Worm (Caenorhabditis elegans) whole organism, L1 larva: Measurements from ENCODE around the gene lap-2.

Experiments used
- alr-1 ChIP-seq: fragments of 200-800 bp; sonication (Bioruptor generic); optimal IDR thresholded peaks from 2 replicates; lab custom pipeline; 2018; ENCODE audit warnings: borderline replicate concordance, mild to moderate bottlenecking, missing genetic modification characterization, missing compliant biosample characterization
- aly-2 ChIP-seq: fragments of 150-350 bp; optimal IDR thresholded peaks from 2 replicates; lab custom pipeline; 2014; ENCODE audit warnings: missing biosample characterization, missing genetic modification characterization
- ama-1 ChIP-seq: fragments of 150-350 bp; optimal IDR thresholded peaks from 2 replicates; lab custom pipeline; 2014
- blmp-1 ChIP-seq: fragments of 150-350 bp; optimal IDR thresholded peaks from 2 replicates; lab custom pipeline; 2014; ENCODE audit warnings: missing biosample characterization, missing genetic modification characterization
- ceh-63 ChIP-seq: fragments of 200-800 bp; sonication (Bioruptor generic); optimal IDR thresholded peaks from 2 replicates; lab custom pipeline; 2018; ENCODE audit warnings: mild to moderate bottlenecking, missing genetic modification characterization, missing compliant biosample characterization
- ceh-82 ChIP-seq, 3 experiments: fragments of 150-350 bp in 1 of 3; sonication (generic microtip) in 2 of 3; optimal IDR thresholded peaks; 2 replicates each; lab custom pipeline; 2014 to 2017; ENCODE audit warnings: missing biosample characterization in 3 of 3, missing genetic modification characterization in 3 of 3
- ceh-88 ChIP-seq: fragments of 200-800 bp; sonication (Bioruptor generic); IDR thresholded peaks from 2 replicates; pipeline ENCODE4 v1.3.6; 2022; ENCODE audit warnings: missing genetic modification characterization, missing compliant biosample characterization
- dsc-1 ChIP-seq: sonication (generic microtip); optimal IDR thresholded peaks from 2 replicates; lab custom pipeline; 2016; ENCODE audit warnings: mild to moderate bottlenecking, missing genetic modification characterization, missing compliant biosample characterization
- efl-1 ChIP-seq, 4 experiments: fragments of 150-350 bp; optimal IDR thresholded peaks in 3 of 4; peaks in 1 of 4; 1 replicate in 1 of 4; 2 replicates in 3 of 4; lab custom pipeline; 2014; ENCODE audit warnings: missing biosample characterization in 2 of 4, missing genetic modification characterization in 2 of 4, missing genetic modification reagents in 2 of 4
- egl-27 ChIP-seq, 2 experiments: fragments of 150-350 bp in 1 of 2; sonication (generic microtip); optimal IDR thresholded peaks; 3 replicates each; lab custom pipeline; 2017 to 2018; ENCODE audit warnings: missing biosample characterization in 2 of 2, missing genetic modification characterization in 2 of 2, missing genetic modification reagents in 2 of 2
- elt-2 ChIP-seq: sonication (generic microtip); optimal IDR thresholded peaks from 2 replicates; lab custom pipeline; 2016; ENCODE audit warnings: missing genetic modification characterization, mild to moderate bottlenecking, inconsistent platforms, missing compliant biosample characterization, missing genetic modification reagents
- elt-3 ChIP-seq, 6 experiments: fragments of 150-350 bp in 1 of 6; sonication (generic microtip); optimal IDR thresholded peaks; 2 replicates each; lab custom pipeline; 2017 to 2018; ENCODE audit warnings: missing biosample characterization in 6 of 6, missing genetic modification characterization in 6 of 6, inconsistent platforms in 1 of 6
- fkh-4 ChIP-seq: sonication (generic microtip); optimal IDR thresholded peaks from 2 replicates; lab custom pipeline; 2016; ENCODE audit warnings: missing compliant biosample characterization, missing genetic modification characterization, borderline replicate concordance
- fos-1 ChIP-seq: fragments of 150-350 bp; optimal IDR thresholded peaks from 2 replicates; lab custom pipeline; 2014; ENCODE audit warnings: missing biosample characterization, missing genetic modification characterization
- grh-1 ChIP-seq: fragments of 200-800 bp; sonication (Bioruptor generic); IDR thresholded peaks from 2 replicates; pipeline ENCODE4 v1.3.6; 2022; ENCODE audit warnings: missing genetic modification reagents, missing genetic modification characterization, missing compliant biosample characterization
- hlh-17 ChIP-seq: fragments of 200-800 bp; sonication (Bioruptor generic); optimal IDR thresholded peaks from 2 replicates; lab custom pipeline; 2018; ENCODE audit warnings: missing genetic modification characterization, mild to moderate bottlenecking, missing compliant biosample characterization, moderate library complexity, borderline replicate concordance
- jun-1 ChIP-seq: fragments of 150-350 bp; optimal IDR thresholded peaks from 2 replicates; lab custom pipeline; 2014; ENCODE audit warnings: missing biosample characterization, missing genetic modification reagents, missing genetic modification characterization
- lin-14 ChIP-seq: fragments of 200-800 bp; sonication (Bioruptor generic); optimal IDR thresholded peaks from 2 replicates; lab custom pipeline; 2018; ENCODE audit warnings: mild to moderate bottlenecking, missing genetic modification characterization, moderate library complexity, missing compliant biosample characterization
- mab-9 ChIP-seq: fragments of 200-800 bp; sonication (Bioruptor generic); IDR thresholded peaks from 2 replicates; pipeline ENCODE4 v1.3.6; 2022; ENCODE audit warnings: missing genetic modification reagents, missing genetic modification characterization, missing compliant biosample characterization
- mdl-1 ChIP-seq, 2 experiments: fragments of 150-350 bp; optimal IDR thresholded peaks; 2 replicates each; lab custom pipeline; 2014 to 2017; ENCODE audit warnings: missing biosample characterization in 2 of 2, missing genetic modification characterization in 2 of 2, inconsistent platforms in 1 of 2
- mef-2 ChIP-seq: fragments of 150-350 bp; optimal IDR thresholded peaks from 2 replicates; lab custom pipeline; 2014; ENCODE audit warnings: missing biosample characterization, missing genetic modification characterization
- mep-1 ChIP-seq: fragments of 150-350 bp; optimal IDR thresholded peaks from 2 replicates; lab custom pipeline; 2014; ENCODE audit warnings: missing biosample characterization, missing genetic modification characterization
- nhr-11 ChIP-seq: fragments of 150-350 bp; optimal IDR thresholded peaks from 2 replicates; lab custom pipeline; 2014; ENCODE audit warnings: missing biosample characterization, missing genetic modification characterization
- nhr-12 ChIP-seq: sonication (generic microtip); optimal IDR thresholded peaks from 2 replicates; lab custom pipeline; 2017; ENCODE audit warnings: missing biosample characterization, missing genetic modification characterization
- nhr-19 ChIP-seq: fragments of 200-800 bp; sonication (Bioruptor generic); conservative IDR thresholded peaks from 2 replicates; pipeline ENCODE4 v1.3.6; 2022; ENCODE audit warnings: missing genetic modification characterization, missing compliant biosample characterization
- nhr-237 ChIP-seq: fragments of 150-350 bp; optimal IDR thresholded peaks from 2 replicates; lab custom pipeline; 2014; ENCODE audit warnings: missing biosample characterization, missing genetic modification characterization
- nhr-28 ChIP-seq: fragments of 150-350 bp; optimal IDR thresholded peaks from 2 replicates; lab custom pipeline; 2014; ENCODE audit warnings: missing biosample characterization, missing genetic modification characterization
- nhr-71 ChIP-seq: sonication (generic microtip); optimal IDR thresholded peaks from 2 replicates; lab custom pipeline; 2016; ENCODE audit warnings: mild to moderate bottlenecking, missing genetic modification characterization, moderate library complexity, missing compliant biosample characterization
- nhr-76 ChIP-seq: sonication (generic microtip); optimal IDR thresholded peaks from 2 replicates; lab custom pipeline; 2017; ENCODE audit warnings: missing biosample characterization, missing genetic modification characterization
- nhr-85 ChIP-seq: sonication (generic microtip); peaks from one replicate; lab custom pipeline; 2016; ENCODE audit warnings: missing genetic modification characterization, inconsistent platforms, missing compliant biosample characterization
- nhr-90 ChIP-seq: sonication (generic microtip); optimal IDR thresholded peaks from 2 replicates; lab custom pipeline; 2016; ENCODE audit warnings: mild to moderate bottlenecking, missing genetic modification characterization, missing compliant biosample characterization; ENCODE audit not compliant: poor library complexity
- pag-3 ChIP-seq: sonication (generic microtip); optimal IDR thresholded peaks from 2 replicates; lab custom pipeline; 2017; ENCODE audit warnings: missing genetic modification characterization, mild to moderate bottlenecking, missing compliant biosample characterization, antibody characterized with exemption, borderline replicate concordance; ENCODE audit not compliant: insufficient read depth
- pax-3 ChIP-seq: fragments of 200-800 bp; sonication (Bioruptor generic); optimal IDR thresholded peaks from 2 replicates; lab custom pipeline; 2018; ENCODE audit warnings: mild to moderate bottlenecking, missing genetic modification characterization, moderate library complexity, missing compliant biosample characterization
- skn-1 ChIP-seq: fragments of 150-350 bp; optimal IDR thresholded peaks from 2 replicates; lab custom pipeline; 2014; ENCODE audit warnings: missing biosample characterization, missing genetic modification characterization
- snpc-4 ChIP-seq: fragments of 150-350 bp; optimal IDR thresholded peaks from 2 replicates; lab custom pipeline; 2014; ENCODE audit warnings: missing biosample characterization, missing genetic modification characterization
- snu-23 ChIP-seq: sonication (generic microtip); optimal IDR thresholded peaks from 2 replicates; lab custom pipeline; 2016; ENCODE audit warnings: missing genetic modification characterization, missing compliant biosample characterization
- sptf-1 ChIP-seq: fragments of 150-350 bp; optimal IDR thresholded peaks from 2 replicates; lab custom pipeline; 2014; ENCODE audit warnings: missing biosample characterization, missing genetic modification characterization
- sup-37 ChIP-seq: fragments of 200-800 bp; sonication (Bioruptor generic); optimal IDR thresholded peaks from 2 replicates; lab custom pipeline; 2018; ENCODE audit warnings: mild to moderate bottlenecking, missing genetic modification characterization, missing compliant biosample characterization
- swsn-7 ChIP-seq: sonication (generic microtip); optimal IDR thresholded peaks from 2 replicates; lab custom pipeline; 2016; ENCODE audit warnings: missing genetic modification characterization, missing compliant biosample characterization
- tbx-2 ChIP-seq: sonication (generic microtip); optimal IDR thresholded peaks from 2 replicates; lab custom pipeline; 2016; ENCODE audit warnings: missing genetic modification characterization, missing compliant biosample characterization
- unc-98 ChIP-seq: fragments of 200-800 bp; sonication (Bioruptor generic); IDR thresholded peaks from 2 replicates; pipeline ENCODE4 v1.3.6; 2022; ENCODE audit warnings: missing genetic modification characterization, missing compliant biosample characterization
- vab-15 ChIP-seq: sonication (generic microtip); optimal IDR thresholded peaks from 2 replicates; lab custom pipeline; 2017; ENCODE audit warnings: missing genotype, mild to moderate bottlenecking, missing genetic modification characterization, missing compliant biosample characterization
- xbp-1 ChIP-seq: sonication (generic microtip); optimal IDR thresholded peaks from 2 replicates; lab custom pipeline; 2016; ENCODE audit warnings: missing genetic modification characterization, missing compliant biosample characterization
- zip-4 ChIP-seq: fragments of 200-800 bp; sonication (Bioruptor generic); optimal IDR thresholded peaks from 2 replicates; lab custom pipeline; 2018; ENCODE audit warnings: mild to moderate bottlenecking, missing genetic modification characterization, moderate library complexity, missing compliant biosample characterization

Gene lap-2

DNA sequence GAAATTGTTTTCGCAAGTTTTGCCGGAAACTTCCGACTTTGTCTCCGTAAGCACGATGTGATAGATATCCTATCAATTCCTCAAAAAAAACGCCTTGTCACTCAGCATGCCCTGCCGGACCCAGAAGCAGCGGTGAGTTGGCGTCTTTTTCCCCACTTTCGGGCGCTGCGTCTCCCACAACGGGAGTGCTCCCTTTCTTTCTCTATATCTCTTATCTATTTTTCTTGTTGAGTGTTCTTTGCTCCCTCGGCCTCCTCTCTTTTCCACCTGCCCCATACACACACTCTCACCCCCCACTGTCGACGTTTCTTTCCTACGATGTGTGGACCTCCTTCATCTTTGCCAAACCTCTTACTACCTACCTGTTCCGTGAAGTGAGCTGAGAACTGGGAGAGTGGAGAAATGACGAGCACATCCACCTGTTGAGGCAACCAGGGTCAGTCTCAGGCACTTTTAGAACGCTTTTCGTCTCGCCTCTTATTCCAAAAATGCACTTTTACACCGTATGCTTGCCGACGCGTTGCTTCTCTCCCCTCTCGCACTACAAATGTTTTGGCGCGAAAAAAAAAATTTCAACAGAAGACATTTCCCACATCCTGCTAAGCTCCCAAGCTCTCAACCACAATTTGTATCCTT, 42.5 kb downstream of the lap-2 start (continued):
- TF ChIP-seq pag-3 (tag; lab: Kevin White, UChicago) (peak; percentile 65), mef-2 (peak; percentile 77), swsn-7 (tag; lab: Kevin White, UChicago) (peak; percentile 78), ama-1 (no peak), vab-15 (tag; lab: Kevin White, UChicago) (no peak), efl-1 (optimal IDR thresholded peaks at IDR 0.05; lab: Kevin White, UChicago) (peak; percentile 44 to 52), efl-1 (GFP tag; optimal IDR thresholded peaks at IDR 0.05 in 1 of 2; lab: Kevin White, UChicago) (peak; percentile 29 to 92), lin-14 (GFP tag; lab: Kevin White, UChicago) (peak; percentile 90), nhr-19 (peak; percentile 100), dsc-1 (peak; percentile 25), jun-1 (peak; percentile 64), sup-37 (GFP tag; lab: Kevin White, UChicago) (peak; percentile 61), elt-2 (tag; lab: Kevin White, UChicago) (peak; percentile 24), alr-1 (tag; lab: Kevin White, UChicago) (no peak), xbp-1 (tag; lab: Kevin White, UChicago) (peak; percentile 61), hlh-17 (GFP tag; lab: Kevin White, UChicago) (no peak), tbx-2 (tag; lab: Kevin White, UChicago) (peak; percentile 70), ceh-82 (tag; optimal IDR thresholded peaks at IDR 0.05; lab: Kevin White, UChicago) (peak; percentile 57 to 86 (median 62)), nhr-237 (tag; lab: Kevin White, UChicago) (peak; percentile 21), ceh-63 (GFP tag; lab: Kevin White, UChicago) (no peak), nhr-85 (peak; percentile 85), skn-1 (no peak), zip-4 (GFP tag; lab: Kevin White, UChicago) (peak; percentile 46), mab-9 (GFP tag; lab: Robert Waterston, UW) (no peak), nhr-71 (tag; lab: Kevin White, UChicago) (peak; percentile 93), mdl-1 (tag; optimal IDR thresholded peaks at IDR 0.05; lab: Kevin White, UChicago) (peak in 1 of 2 experiments; percentile 40), snu-23 (GFP tag; lab: Kevin White, UChicago) (peak; percentile 85), nhr-28 (no peak), grh-1 (GFP tag; lab: Robert Waterston, UW) (peak; percentile 65), nhr-11 (tag; lab: Kevin White, UChicago) (peak; percentile 28), fos-1 (tag; lab: Kevin White, UChicago) (peak; percentile 6)

DNA sequence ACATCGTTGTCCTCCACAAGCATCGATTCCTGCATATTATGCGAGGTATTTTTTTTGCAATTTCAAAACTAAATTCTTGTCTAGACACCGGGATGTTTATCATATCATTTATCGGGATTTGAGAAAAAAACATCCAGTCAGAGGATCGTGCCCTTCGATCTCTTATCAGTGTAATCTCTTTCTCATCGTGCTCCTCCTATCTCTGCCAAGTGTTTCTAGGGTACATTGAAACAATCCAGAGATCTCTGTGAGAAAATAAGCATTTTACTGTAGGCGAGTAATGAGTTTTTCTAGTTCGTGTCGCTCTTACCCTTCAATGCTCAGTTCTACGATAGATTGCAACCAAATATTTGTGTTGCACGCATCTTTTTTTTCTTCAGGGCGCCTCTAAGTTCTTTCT, 45.0 kb downstream of the lap-2 start:
- TF ChIP-seq dsc-1, result peak; percentile 1
- TF ChIP-seq snu-23 (GFP tag; lab: Kevin White, UChicago), result peak; percentile 7
- no peak for TF ChIP-seq egl-27 (tag; optimal IDR thresholded peaks at IDR 0.05; lab: Kevin White, UChicago)
- no peak for TF ChIP-seq blmp-1 (tag; lab: Kevin White, UChicago)
- TF ChIP-seq nhr-85, result peak; percentile 64

DNA sequence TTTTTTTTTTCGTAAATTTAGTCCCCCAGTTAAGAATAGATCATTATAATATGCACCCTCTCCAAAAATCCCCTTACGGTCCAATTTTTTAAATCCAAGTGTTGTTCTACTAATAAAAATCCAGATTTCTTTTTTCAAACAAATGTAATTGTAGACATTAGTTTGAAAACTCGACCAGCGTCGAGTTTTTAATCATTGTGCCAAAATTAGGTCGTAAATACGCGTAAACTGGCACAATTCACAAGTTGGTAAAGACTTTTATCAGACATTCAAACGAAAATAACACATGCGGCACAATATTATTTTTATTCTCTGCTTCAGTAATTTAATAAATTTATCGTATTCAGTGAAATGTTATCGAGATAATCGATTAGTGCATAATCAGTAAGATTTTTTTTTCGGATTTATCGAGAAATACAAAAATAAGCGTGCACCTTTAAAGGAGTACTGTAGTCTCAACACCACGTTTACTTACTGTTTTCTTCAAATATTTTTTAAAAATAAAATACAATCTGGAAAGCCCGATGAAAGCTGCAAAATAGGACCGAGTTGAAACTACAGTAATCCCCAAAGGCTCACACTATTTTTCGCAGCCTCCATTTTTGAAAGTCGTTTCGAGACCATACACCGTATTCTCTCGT, 46.7 kb downstream of the lap-2 start, which contains the start of gene C34B4.4:
TSS of gene C34B4.4 (plus strand) at position 276 of the 641 bp plus-strand sequence.
- TF ChIP-seq nhr-90 (tag; lab: Kevin White, UChicago) (peak; percentile 29), swsn-7 (tag; lab: Kevin White, UChicago) (no peak), egl-27 (tag; optimal IDR thresholded peaks at IDR 0.05; lab: Kevin White, UChicago) (no peak), aly-2 (tag; lab: Kevin White, UChicago) (peak; percentile 54), mab-9 (GFP tag; lab: Robert Waterston, UW) (0 out of 2 replicates have a peak, but pooled peaks have one; percentile 33), snpc-4 (tag; lab: Kevin White, UChicago) (no peak), efl-1 (optimal IDR thresholded peaks at IDR 0.05; lab: Kevin White, UChicago) (no peak), efl-1 (GFP tag; optimal IDR thresholded peaks at IDR 0.05 in 1 of 2; lab: Kevin White, UChicago) (peak in 1 of 2 experiments; percentile 16), nhr-19 (peak; percentile 19; the same call in 1 of the 2 replicates), pag-3 (tag; lab: Kevin White, UChicago) (no peak), pax-3 (tag; lab: Kevin White, UChicago) (peak; percentile 18), ceh-88 (GFP tag; lab: Robert Waterston, UW) (no peak), fkh-4 (tag; lab: Kevin White, UChicago) (no peak), sptf-1 (tag; lab: Kevin White, UChicago) (no peak), nhr-71 (tag; lab: Kevin White, UChicago) (peak; percentile 32), unc-98 (GFP tag; lab: Robert Waterston, UW) (no peak), lin-14 (GFP tag; lab: Kevin White, UChicago) (peak; percentile 8), elt-2 (tag; lab: Kevin White, UChicago) (peak; percentile 9), nhr-12 (tag; lab: Kevin White, UChicago) (no peak), jun-1 (no peak), nhr-237 (tag; lab: Kevin White, UChicago) (no peak), nhr-76 (no peak), xbp-1 (tag; lab: Kevin White, UChicago) (no peak), elt-3 (tag; optimal IDR thresholded peaks at IDR 0.05; lab: Kevin White, UChicago) (no peak), mep-1 (tag; lab: Kevin White, UChicago) (no peak), sup-37 (GFP tag; lab: Kevin White, UChicago) (no peak)
